Worm (Caenorhabditis elegans) whole organism, young adult: ENCODE results near the gene fbxb-115.

Source experiments
- F10E7.11 ChIP-seq: sonication (generic microtip); optimal IDR thresholded peaks from 2 replicates; lab custom pipeline; 2017; ENCODE audit warnings: mild to moderate bottlenecking, missing genetic modification characterization, moderate library complexity, missing compliant biosample characterization
- aptf-3 ChIP-seq: fragments of 200-800 bp; sonication (Bioruptor generic); IDR thresholded peaks from 2 replicates; pipeline ENCODE4 v1.3.6; 2022; ENCODE audit warnings: missing genetic modification characterization, missing compliant biosample characterization
- dox-1 ChIP-seq: fragments of 200-800 bp; sonication (Bioruptor generic); IDR thresholded peaks from 2 replicates; pipeline ENCODE4 v1.3.6; 2022; ENCODE audit warnings: missing genetic modification reagents, missing genetic modification characterization, missing compliant biosample characterization
- efl-1 ChIP-seq: fragments of 150-350 bp; optimal IDR thresholded peaks from 2 replicates; lab custom pipeline; 2014; ENCODE audit warnings: missing biosample characterization, missing genetic modification reagents, missing genetic modification characterization
- hsf-1 ChIP-seq: fragments of 200-800 bp; sonication (Bioruptor generic); IDR thresholded peaks from 2 replicates; pipeline ENCODE4 v1.3.6; 2022; ENCODE audit warnings: missing genetic modification reagents, missing genetic modification characterization, missing compliant biosample characterization
- lin-26 ChIP-seq: fragments of 200-800 bp; sonication (Bioruptor generic); IDR thresholded peaks from 2 replicates; pipeline ENCODE4 v1.3.6; 2022; ENCODE audit warnings: missing genetic modification reagents, missing genetic modification characterization, missing compliant biosample characterization
- lsy-27 ChIP-seq: sonication (generic microtip); optimal IDR thresholded peaks from 2 replicates; lab custom pipeline; 2017; ENCODE audit warnings: missing genetic modification characterization, mild to moderate bottlenecking, missing compliant biosample characterization, antibody characterized with exemption, missing genotype, borderline replicate concordance; ENCODE audit not compliant: insufficient read depth
- mxl-1 ChIP-seq: sonication (generic microtip); optimal IDR thresholded peaks from 2 replicates; lab custom pipeline; 2016; ENCODE audit warnings: missing genetic modification characterization, missing compliant biosample characterization
- rec-8 ChIP-seq, 2 experiments: sonication (generic microtip); optimal IDR thresholded peaks; 2 replicates each; lab custom pipeline; 2016; ENCODE audit warnings: mild to moderate bottlenecking in 2 of 2, missing genetic modification characterization in 2 of 2, missing genetic modification reagents in 2 of 2, missing genotype in 2 of 2, missing biosample characterization in 1 of 2, missing compliant biosample characterization in 1 of 2, moderate library complexity in 1 of 2
- xnd-1 ChIP-seq: sonication (generic microtip); optimal IDR thresholded peaks from 2 replicates; lab custom pipeline; 2016; ENCODE audit warnings: missing genotype, missing genetic modification reagents, missing genetic modification characterization, missing compliant biosample characterization

DNA sequence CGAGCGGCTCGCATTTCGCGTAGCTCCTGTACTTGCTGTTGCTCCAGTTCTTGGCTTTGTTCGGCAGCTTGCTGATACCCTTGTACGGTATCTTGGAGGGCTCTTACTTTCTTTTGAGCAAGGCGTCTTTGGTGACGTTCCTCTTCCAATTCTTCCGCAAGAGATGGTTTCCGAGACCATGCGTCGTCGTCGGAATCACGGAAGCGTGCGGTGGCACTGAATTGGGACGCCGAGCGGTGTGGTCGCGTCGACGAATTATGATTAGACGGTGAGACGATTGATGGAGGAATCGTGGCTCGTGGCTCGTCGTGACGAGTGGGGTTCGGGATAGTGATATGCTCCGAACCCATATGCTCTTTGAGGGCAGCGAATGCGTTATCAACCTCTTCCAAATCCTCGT lies 36.3 kb upstream of the fbxb-115 start:
- TF ChIP-seq aptf-3 (GFP tag; lab: Robert Waterston, UW) (no peak), dox-1 (GFP tag; lab: Robert Waterston, UW) (no peak), hsf-1 (no peak), F10E7.11 (tag; lab: Kevin White, UChicago) (no peak), lsy-27 (tag; lab: Kevin White, UChicago) (no peak), efl-1 (GFP tag; lab: Kevin White, UChicago) (no peak), rec-8 (tag; optimal IDR thresholded peaks at IDR 0.05; lab: Kevin White, UChicago) (no peak), lin-26 (GFP tag; lab: Robert Waterston, UW) (no peak), mxl-1 (no peak), xnd-1 (tag; lab: Kevin White, UChicago) (no peak)
